Fruit fly (Drosophila melanogaster) whole organism: Measurements from ENCODE around the gene Cpr64Ac.

ENCODE experiments used
- CG8478 ChIP-seq: fragments of >200 bp; optimal IDR thresholded peaks from 2 replicates; lab custom pipeline; 2018; ENCODE audit warnings: inconsistent platforms
- pan ChIP-seq: fragments of >200 bp; optimal IDR thresholded peaks from 2 replicates; lab custom pipeline; 2017
- psq ChIP-seq: fragments of >200 bp; optimal IDR thresholded peaks from 2 replicates; lab custom pipeline; 2017

dm6 chr3L:4259102-4259558, 46.4 kb upstream of the Cpr64Ac start, which contains the start of the genes CG15011 and CG1309:
- TF ChIP-seq pan (lab: Kevin White, UChicago): no peak
- TF ChIP-seq psq (lab: Kevin White, UChicago): no peak
- no peak for TF ChIP-seq CG8478 (lab: Kevin White, UChicago)
